Fruit fly (Drosophila melanogaster) whole organism, embryonic: ENCODE results near the gene CG33654.

Experiments
- Bdp1 ChIP-seq: fragments of 200-800 bp; sonication (Bioruptor generic); optimal IDR thresholded peaks from 3 replicates; lab custom pipeline; 2016; ENCODE audit warnings: missing biosample characterization, missing genetic modification characterization
- CG10209 ChIP-seq: fragments of 200-800 bp; sonication (Bioruptor generic); optimal IDR thresholded peaks from 3 replicates; lab custom pipeline; 2017; ENCODE audit warnings: missing biosample characterization, mild to moderate bottlenecking, missing genetic modification characterization, missing genetic modification reagents
- CG10274 ChIP-seq: fragments of 200-800 bp; sonication (Bioruptor generic); optimal IDR thresholded peaks from 3 replicates; lab custom pipeline; 2017; ENCODE audit warnings: missing biosample characterization, mild to moderate bottlenecking, missing genetic modification characterization
- CG12155 ChIP-seq: fragments of 200-800 bp; sonication (Bioruptor generic); optimal IDR thresholded peaks from 3 replicates; lab custom pipeline; 2016; ENCODE audit warnings: missing biosample characterization, missing genetic modification characterization
- CG1233 ChIP-seq: fragments of 200-800 bp; sonication (Bioruptor generic); optimal IDR thresholded peaks from 4 replicates; lab custom pipeline; 2018; ENCODE audit warnings: missing biosample characterization, mild to moderate bottlenecking, missing genetic modification characterization
- CG12744 ChIP-seq: fragments of 200-800 bp; sonication (Bioruptor generic); optimal IDR thresholded peaks from 2 replicates; lab custom pipeline; 2016; ENCODE audit warnings: missing biosample characterization, missing genetic modification characterization
- CG12942 ChIP-seq: fragments of 200-800 bp; sonication (Bioruptor generic); optimal IDR thresholded peaks from 3 replicates; lab custom pipeline; 2016; ENCODE audit warnings: missing biosample characterization, missing genetic modification characterization
- CG14014 ChIP-seq: fragments of 200-800 bp; sonication (Bioruptor generic); IDR thresholded peaks from 2 replicates; pipeline ENCODE4 v1.3.6; 2022; ENCODE audit warnings: missing biosample characterization, missing genetic modification characterization
- CG15479 ChIP-seq: fragments of 200-800 bp; sonication (Bioruptor generic); optimal IDR thresholded peaks from 3 replicates; lab custom pipeline; 2019; ENCODE audit warnings: missing biosample characterization, mild to moderate bottlenecking, missing genetic modification characterization, moderate library complexity
- CG18599 ChIP-seq: fragments of 200-800 bp; sonication (Bioruptor generic); optimal IDR thresholded peaks from 3 replicates; lab custom pipeline; 2017; ENCODE audit warnings: missing biosample characterization, missing genetic modification characterization, mild to moderate bottlenecking, moderate library complexity, missing genetic modification reagents
- CG2129 ChIP-seq: fragments of 200-800 bp; sonication (Bioruptor generic); IDR thresholded peaks from 2 replicates; pipeline ENCODE4 v1.3.6; 2022; ENCODE audit warnings: missing biosample characterization, missing genetic modification characterization; ENCODE audit not compliant: partially characterized antibody
- CG30403 ChIP-seq: fragments of 200-800 bp; sonication (Bioruptor generic); optimal IDR thresholded peaks from 3 replicates; lab custom pipeline; 2016; ENCODE audit warnings: missing biosample characterization, missing genetic modification characterization
- CG30431 ChIP-seq: fragments of 200-800 bp; sonication (Bioruptor generic); optimal IDR thresholded peaks from 2 replicates; lab custom pipeline; 2017; ENCODE audit warnings: missing biosample characterization, missing genetic modification characterization
- CG33557 ChIP-seq: fragments of 200-800 bp; sonication (Bioruptor generic); optimal IDR thresholded peaks from 2 replicates; lab custom pipeline; 2019; ENCODE audit warnings: missing biosample characterization, mild to moderate bottlenecking, missing genetic modification characterization, moderate library complexity
- CG4360 ChIP-seq: fragments of 200-800 bp; sonication (Bioruptor generic); IDR thresholded peaks from 2 replicates; pipeline ENCODE4 v1.3.6; 2022; ENCODE audit warnings: missing biosample characterization, missing genetic modification characterization
- CG4424 ChIP-seq: fragments of 200-800 bp; sonication (Bioruptor generic); optimal IDR thresholded peaks from 3 replicates; lab custom pipeline; 2016; ENCODE audit warnings: missing biosample characterization, missing genetic modification characterization
- CG6689 ChIP-seq: fragments of 200-800 bp; sonication (Bioruptor generic); IDR thresholded peaks from 2 replicates; pipeline ENCODE4 v1.3.6; 2022; ENCODE audit warnings: missing biosample characterization, missing genetic modification characterization
- CG7963 ChIP-seq: fragments of 200-800 bp; sonication (Bioruptor generic); IDR thresholded peaks from 3 replicates; pipeline ENCODE4 v1.3.6; 2022; ENCODE audit warnings: missing biosample characterization, missing genetic modification characterization; ENCODE audit not compliant: partially characterized antibody
- CG9817 ChIP-seq: fragments of 200-800 bp; sonication (Bioruptor generic); optimal IDR thresholded peaks from 2 replicates; lab custom pipeline; 2018; ENCODE audit warnings: missing biosample characterization, mild to moderate bottlenecking, missing genetic modification characterization, moderate library complexity
- CTCF ChIP-seq: fragments of 200-800 bp; sonication (Bioruptor generic); optimal IDR thresholded peaks from 2 replicates; lab custom pipeline; 2017; ENCODE audit warnings: missing biosample characterization, mild to moderate bottlenecking, missing genetic modification characterization, moderate library complexity
- Dip3 ChIP-seq: fragments of 200-800 bp; sonication (Bioruptor generic); optimal IDR thresholded peaks from 3 replicates; lab custom pipeline; 2016; ENCODE audit warnings: missing biosample characterization, missing genetic modification characterization
- Dref ChIP-seq: fragments of 200-800 bp; sonication (Bioruptor generic); IDR thresholded peaks from 2 replicates; pipeline ENCODE4 v1.3.6; 2022; ENCODE audit warnings: missing biosample characterization, missing genetic modification characterization
- Elba2 ChIP-seq: fragments of 200-800 bp; sonication (Bioruptor generic); optimal IDR thresholded peaks from 3 replicates; lab custom pipeline; 2016; ENCODE audit warnings: missing biosample characterization, missing genetic modification characterization
- Fer2 ChIP-seq: fragments of 200-800 bp; sonication (Bioruptor generic); optimal IDR thresholded peaks from 2 replicates; lab custom pipeline; 2018; ENCODE audit warnings: missing biosample characterization, mild to moderate bottlenecking, missing genetic modification characterization, moderate library complexity
- Lhr ChIP-seq: fragments of 200-800 bp; sonication (Bioruptor generic); optimal IDR thresholded peaks from 3 replicates; lab custom pipeline; 2017; ENCODE audit warnings: mild to moderate bottlenecking, missing biosample characterization, missing genetic modification reagents, missing genetic modification characterization
- MTF-1 ChIP-seq: fragments of 200-800 bp; sonication (Bioruptor generic); optimal IDR thresholded peaks from 2 replicates; lab custom pipeline; 2018; ENCODE audit warnings: missing biosample characterization, mild to moderate bottlenecking, missing genetic modification characterization, borderline replicate concordance
- Med ChIP-seq: fragments of 200-800 bp; sonication (Bioruptor generic); peaks from one replicate; lab custom pipeline; 2016; ENCODE audit warnings: missing biosample characterization, missing genetic modification characterization, mild to moderate bottlenecking, inconsistent platforms, moderate library complexity
- Mrtf ChIP-seq: fragments of 200-800 bp; sonication (Bioruptor generic); IDR thresholded peaks from 3 replicates; pipeline ENCODE4 v1.3.6; 2022; ENCODE audit warnings: missing biosample characterization, missing genetic modification characterization
- Nf-YB ChIP-seq: fragments of 200-800 bp; sonication (Bioruptor generic); optimal IDR thresholded peaks from 3 replicates; lab custom pipeline; 2019; ENCODE audit warnings: missing biosample characterization, mild to moderate bottlenecking, missing genetic modification characterization, moderate library complexity
- Pdp1 ChIP-seq, 2 experiments: fragments of 200-800 bp; sonication (Bioruptor generic); optimal IDR thresholded peaks; 3 replicates each; lab custom pipeline; 2016; ENCODE audit warnings: missing biosample characterization in 2 of 2, missing genetic modification characterization in 2 of 2, mild to moderate bottlenecking in 1 of 2, moderate library complexity in 1 of 2
- Vsx1 ChIP-seq: fragments of 200-800 bp; sonication (Bioruptor generic); optimal IDR thresholded peaks from 2 replicates; lab custom pipeline; 2017; ENCODE audit warnings: missing biosample characterization, mild to moderate bottlenecking, missing genetic modification characterization, missing genetic modification reagents
- abd-A ChIP-seq: fragments of 200-800 bp; sonication (Bioruptor generic); optimal IDR thresholded peaks from 3 replicates; lab custom pipeline; 2019; ENCODE audit warnings: missing biosample characterization, mild to moderate bottlenecking, missing genetic modification characterization, moderate library complexity
- cato ChIP-seq: fragments of 200-800 bp; sonication (Bioruptor generic); optimal IDR thresholded peaks from 2 replicates; lab custom pipeline; 2016; ENCODE audit warnings: missing biosample characterization, missing genetic modification characterization, borderline replicate concordance
- fd102C ChIP-seq: fragments of 200-800 bp; sonication (Bioruptor generic); optimal IDR thresholded peaks from 2 replicates; lab custom pipeline; 2018; ENCODE audit warnings: missing biosample characterization, mild to moderate bottlenecking, missing genetic modification characterization, moderate library complexity
- gro ChIP-seq: fragments of 200-800 bp; sonication (Bioruptor generic); optimal IDR thresholded peaks from 2 replicates; lab custom pipeline; 2016; ENCODE audit warnings: missing biosample characterization, missing genetic modification characterization
- gt ChIP-seq: fragments of 200-800 bp; sonication (Bioruptor generic); IDR thresholded peaks from 2 replicates; pipeline ENCODE4 v1.3.6; 2022; ENCODE audit warnings: missing biosample characterization, missing genetic modification characterization
- ham ChIP-seq: fragments of 200-800 bp; sonication (Bioruptor generic); IDR thresholded peaks from 2 replicates; pipeline ENCODE4 v1.3.6; 2022; ENCODE audit warnings: missing biosample characterization, missing genetic modification characterization
- her ChIP-seq: fragments of 200-800 bp; sonication (Bioruptor generic); optimal IDR thresholded peaks from 2 replicates; lab custom pipeline; 2016; ENCODE audit warnings: missing biosample characterization, missing genetic modification characterization
- ken ChIP-seq: fragments of 200-800 bp; sonication (Bioruptor generic); IDR thresholded peaks from 3 replicates; pipeline ENCODE4 v1.3.6; 2022; ENCODE audit warnings: missing biosample characterization, missing genetic modification characterization
- lmd ChIP-seq: fragments of 200-800 bp; sonication (Bioruptor generic); IDR thresholded peaks from 2 replicates; pipeline ENCODE4 v1.3.6; 2022; ENCODE audit warnings: missing biosample characterization, missing genetic modification characterization
- nerfin-1 ChIP-seq: fragments of 200-800 bp; sonication (Bioruptor generic); optimal IDR thresholded peaks from 3 replicates; lab custom pipeline; 2019; ENCODE audit warnings: missing biosample characterization, mild to moderate bottlenecking, missing genetic modification characterization, moderate library complexity
- pros ChIP-seq: fragments of 200-800 bp; sonication (Bioruptor generic); optimal IDR thresholded peaks from 3 replicates; lab custom pipeline; 2019; ENCODE audit warnings: missing biosample characterization, mild to moderate bottlenecking, missing genetic modification characterization, moderate library complexity
- ranshi ChIP-seq: fragments of 200-800 bp; sonication (Bioruptor generic); IDR thresholded peaks from 2 replicates; pipeline ENCODE4 v1.3.6; 2022; ENCODE audit warnings: missing biosample characterization, missing genetic modification characterization
- sima ChIP-seq: fragments of 200-800 bp; sonication (Bioruptor generic); optimal IDR thresholded peaks from 2 replicates; lab custom pipeline; 2016; ENCODE audit warnings: missing biosample characterization, missing genetic modification characterization
- slbo ChIP-seq: fragments of 200-800 bp; sonication (Bioruptor generic); IDR thresholded peaks from 2 replicates; pipeline ENCODE4 v1.3.6; 2022; ENCODE audit warnings: missing biosample characterization, missing genetic modification characterization
- ssp ChIP-seq: fragments of 200-800 bp; sonication (Bioruptor generic); IDR thresholded peaks from 2 replicates; pipeline ENCODE4 v1.3.6; 2022; ENCODE audit warnings: missing biosample characterization, missing genetic modification characterization
- vfl ChIP-seq: fragments of 200-800 bp; sonication (Bioruptor generic); optimal IDR thresholded peaks from 2 replicates; lab custom pipeline; 2016; ENCODE audit warnings: missing biosample characterization, missing genetic modification characterization
- yki ChIP-seq: fragments of >200 bp; optimal IDR thresholded peaks from 3 replicates; lab custom pipeline; 2018
- zf30C ChIP-seq: fragments of 200-800 bp; sonication (Bioruptor generic); optimal IDR thresholded peaks from 3 replicates; lab custom pipeline; 2018; ENCODE audit warnings: missing biosample characterization, mild to moderate bottlenecking, missing genetic modification characterization

CG33654 gene

DNA sequence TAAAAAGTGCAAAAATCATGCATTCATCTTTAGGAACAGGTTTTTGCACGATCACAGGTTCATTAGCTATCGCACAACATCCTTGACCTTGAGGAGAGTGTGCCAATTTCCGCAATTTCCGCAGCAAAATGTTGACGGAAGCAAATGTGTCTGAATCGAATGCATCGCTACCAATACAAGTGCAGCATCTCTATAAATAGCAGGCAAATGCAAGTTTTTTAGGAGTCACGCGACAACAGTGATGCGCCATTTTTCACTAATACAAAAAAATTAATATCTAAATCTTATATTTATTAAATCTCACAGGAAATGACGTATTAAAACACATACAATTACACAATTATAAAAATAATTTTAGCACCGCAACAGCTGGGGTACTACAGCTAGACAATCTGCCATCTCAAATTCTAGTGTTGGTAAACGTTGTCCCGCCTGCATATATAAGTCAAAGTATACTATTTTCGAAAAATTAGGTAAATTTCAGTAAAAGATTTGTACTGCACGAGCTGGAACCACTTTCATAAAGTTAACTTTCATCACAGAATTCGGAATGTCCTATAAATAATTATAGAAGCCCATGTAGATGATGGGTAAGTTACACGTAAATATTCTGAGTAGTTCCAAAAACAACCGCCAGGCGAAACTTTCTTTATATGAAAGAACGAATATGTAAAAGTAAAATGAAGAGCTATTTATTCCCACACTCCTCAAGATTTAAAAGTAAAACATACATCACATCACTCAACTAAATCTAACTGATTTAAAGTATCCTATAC lies 9.0 kb downstream of the CG33654 start, which contains the start of gene CG9399 (continued):
- TF ChIP-seq her (GFP tag; lab: Kevin White, UChicago) (peak; percentile 79), gt (GFP tag; lab: Robert Waterston, UW) (peak; percentile 96), nerfin-1 (tag; lab: Kevin White, UChicago) (peak; percentile 92), CG30431 (GFP tag; lab: Kevin White, UChicago) (peak; percentile 98), zf30C (peak; percentile 34), sima (GFP tag; lab: Kevin White, UChicago) (peak; percentile 83), CG12942 (GFP tag; lab: Kevin White, UChicago) (peak; percentile 97), yki (lab: Kevin White, UChicago) (no peak), Fer2 (tag; lab: Kevin White, UChicago) (peak; percentile 85), CG30403 (peak; percentile 99), CG6689 (GFP tag; lab: Robert Waterston, UW) (peak; percentile 98), Dip3 (GFP tag; lab: Kevin White, UChicago) (peak; percentile 93), CG10274 (GFP tag; lab: Kevin White, UChicago) (peak; percentile 82), gro (GFP tag; lab: Kevin White, UChicago) (peak; percentile 89), CTCF (GFP tag; lab: Kevin White, UChicago) (peak; percentile 97), Nf-YB (peak; percentile 86), ranshi (GFP tag; lab: Robert Waterston, UW) (peak; percentile 98), fd102C (peak; percentile 91), MTF-1 (GFP tag; lab: Kevin White, UChicago) (peak; percentile 88), lmd (GFP tag; lab: Robert Waterston, UW) (peak; percentile 97), vfl (GFP tag; lab: Kevin White, UChicago) (peak; percentile 94), slbo (GFP tag; lab: Robert Waterston, UW) (peak; percentile 99), CG1233 (GFP tag; lab: Kevin White, UChicago) (peak; percentile 95), CG9817 (peak; percentile 94), Med (GFP tag; lab: Kevin White, UChicago) (peak; percentile 99), abd-A (tag; lab: Kevin White, UChicago) (peak; percentile 26), Pdp1 (GFP tag; optimal IDR thresholded peaks at IDR 0.05; lab: Kevin White, UChicago) (peak; percentile 93 to 94), Dref (GFP tag; lab: Robert Waterston, UW) (peak; percentile 43; the same call in 1 of the 2 replicates), CG7963 (GFP tag; lab: Robert Waterston, UW) (no peak), CG33557 (GFP tag; lab: Kevin White, UChicago) (peak; percentile 93), ken (GFP tag; lab: Robert Waterston, UW) (peak; percentile 99), CG12744 (peak; percentile 93), Lhr (GFP tag; lab: Kevin White, UChicago) (peak; percentile 96), Bdp1 (GFP tag; lab: Kevin White, UChicago) (peak; percentile 90), CG2129 (GFP tag; lab: Robert Waterston, UW) (peak; percentile 24; the same call in 1 of the 2 replicates), CG14014 (peak; percentile 98), cato (GFP tag; lab: Kevin White, UChicago) (peak; percentile 97), CG10209 (GFP tag; lab: Kevin White, UChicago) (peak; percentile 98), ham (peak; percentile 88), ssp (GFP tag; lab: Robert Waterston, UW) (peak; percentile 93), Vsx1 (GFP tag; lab: Kevin White, UChicago) (peak; percentile 94), Elba2 (GFP tag; lab: Kevin White, UChicago) (peak; percentile 84), CG18599 (peak; percentile 96), CG4360 (GFP tag; lab: Robert Waterston, UW) (peak; percentile 86), pros (GFP tag; lab: Kevin White, UChicago) (peak; percentile 24), CG4424 (GFP tag; lab: Kevin White, UChicago) (peak; percentile 97), CG15479 (GFP tag; lab: Kevin White, UChicago) (peak; percentile 70), CG12155 (GFP tag; lab: Kevin White, UChicago) (peak; percentile 95), Mrtf (GFP tag; lab: Robert Waterston, UW) (peak; percentile 98)
